Worm (Caenorhabditis elegans) whole organism, late embryonic: Measurements from ENCODE around the gene srb-17.
A peak's percentile ranks its signal among the peaks of the same experiment; 100 is the strongest.

Source experiments
- K09A11.1 ChIP-seq: sonication (generic microtip); optimal IDR thresholded peaks from 2 replicates; lab custom pipeline; 2017; ENCODE audit warnings: antibody characterized with exemption, mild to moderate bottlenecking, missing genetic modification characterization, missing compliant biosample characterization; ENCODE audit not compliant: insufficient read depth
- ceh-14 ChIP-seq: sonication (generic microtip); optimal IDR thresholded peaks from 2 replicates; lab custom pipeline; 2016; ENCODE audit warnings: missing genotype, missing genetic modification characterization, missing compliant biosample characterization
- ceh-34 ChIP-seq: sonication (generic microtip); optimal IDR thresholded peaks from 2 replicates; lab custom pipeline; 2016; ENCODE audit warnings: mild to moderate bottlenecking, missing genetic modification characterization, missing compliant biosample characterization
- ceh-45 ChIP-seq: fragments of 200-800 bp; sonication (Bioruptor generic); IDR thresholded peaks from 2 replicates; pipeline ENCODE4 v1.3.6; 2022; ENCODE audit warnings: missing genetic modification reagents, missing genetic modification characterization, missing compliant biosample characterization
- elt-2 ChIP-seq: sonication (generic microtip); optimal IDR thresholded peaks from 2 replicates; lab custom pipeline; 2016; ENCODE audit warnings: missing genetic modification reagents, missing genetic modification characterization, missing compliant biosample characterization
- ets-4 ChIP-seq: sonication (generic microtip); optimal IDR thresholded peaks from 2 replicates; lab custom pipeline; 2016; ENCODE audit warnings: missing genetic modification characterization, missing compliant biosample characterization
- hlh-30 ChIP-seq: sonication (generic microtip); optimal IDR thresholded peaks from 2 replicates; lab custom pipeline; 2017; ENCODE audit warnings: antibody characterized with exemption, missing genetic modification characterization, missing compliant biosample characterization; ENCODE audit not compliant: insufficient read depth
- nfya-1 ChIP-seq: sonication (generic microtip); optimal IDR thresholded peaks from 2 replicates; lab custom pipeline; 2017; ENCODE audit warnings: missing genetic modification characterization, mild to moderate bottlenecking, missing compliant biosample characterization, antibody characterized with exemption, moderate library complexity
- pha-4 ChIP-seq: fragments of 150-350 bp; optimal IDR thresholded peaks from 2 replicates; lab custom pipeline; 2018; ENCODE audit warnings: missing biosample characterization, missing genetic modification reagents, missing genetic modification characterization
- ref-2 ChIP-seq: sonication (generic microtip); optimal IDR thresholded peaks from 2 replicates; lab custom pipeline; 2016; ENCODE audit warnings: missing genetic modification characterization, missing compliant biosample characterization
- sdc-2 ChIP-seq: sonication (generic microtip); optimal IDR thresholded peaks from 2 replicates; lab custom pipeline; 2016; ENCODE audit warnings: missing genotype, missing genetic modification characterization, missing compliant biosample characterization
- tbx-2 ChIP-seq: sonication (generic microtip); optimal IDR thresholded peaks from 2 replicates; lab custom pipeline; 2016; ENCODE audit warnings: missing genetic modification characterization, missing compliant biosample characterization
- tbx-7 ChIP-seq: sonication (generic microtip); optimal IDR thresholded peaks from 2 replicates; lab custom pipeline; 2016; ENCODE audit warnings: missing genotype, missing genetic modification characterization, missing compliant biosample characterization
- unc-86 ChIP-seq: sonication (generic microtip); optimal IDR thresholded peaks from 2 replicates; lab custom pipeline; 2016; ENCODE audit warnings: missing genetic modification characterization, missing compliant biosample characterization

- peak; percentile 36 for TF ChIP-seq sdc-2 (tag; lab: Kevin White, UChicago)
- peak; percentile 83 for TF ChIP-seq ceh-14
- no peak for TF ChIP-seq pha-4 (tag; lab: Kevin White, UChicago)
- TF ChIP-seq tbx-2 (tag; lab: Kevin White, UChicago) = peak; percentile 58
- peak; percentile 53 for TF ChIP-seq nfya-1 (tag; lab: Kevin White, UChicago)
- TF ChIP-seq ets-4 (tag; lab: Kevin White, UChicago) = peak; percentile 6
- TF ChIP-seq ceh-34 (tag; lab: Kevin White, UChicago) = peak; percentile 81
- TF ChIP-seq K09A11.1 (tag; lab: Kevin White, UChicago) = peak; percentile 30
- no peak for TF ChIP-seq elt-2 (tag; lab: Kevin White, UChicago)
- no peak for TF ChIP-seq hlh-30
- TF ChIP-seq ceh-45 (GFP tag; lab: Robert Waterston, UW) = no peak
- TF ChIP-seq tbx-7 = no peak
- TF ChIP-seq ref-2 (tag; lab: Kevin White, UChicago) = peak; percentile 29
- TF ChIP-seq unc-86 (tag; lab: Kevin White, UChicago) = no peak
Observed at ce11 chrIV:10503750-10504232, 46.8 kb upstream of the srb-17 start.
